Worm (Caenorhabditis elegans) whole organism, mixed stage, embryonic: Measurements from ENCODE around the gene fbxc-26.

ENCODE experiments used
- M03D4.4 ChIP-seq: sonication (generic microtip); optimal IDR thresholded peaks from 2 replicates; lab custom pipeline; 2017; ENCODE audit warnings: mild to moderate bottlenecking, missing genetic modification characterization, missing compliant biosample characterization
- blmp-1 ChIP-seq: fragments of 150-350 bp; optimal IDR thresholded peaks from 2 replicates; lab custom pipeline; 2014; ENCODE audit warnings: missing biosample characterization, missing genetic modification characterization
- ceh-39 ChIP-seq: fragments of 150-350 bp; optimal IDR thresholded peaks from 2 replicates; lab custom pipeline; 2014; ENCODE audit warnings: missing biosample characterization, missing genetic modification characterization
- ceh-43 ChIP-seq: fragments of 200-800 bp; sonication (Bioruptor generic); optimal IDR thresholded peaks from 2 replicates; lab custom pipeline; 2018; ENCODE audit warnings: mild to moderate bottlenecking, missing genetic modification characterization, moderate library complexity, missing compliant biosample characterization
- ceh-83 ChIP-seq: fragments of 200-800 bp; sonication (Bioruptor generic); optimal IDR thresholded peaks from 2 replicates; lab custom pipeline; 2018; ENCODE audit warnings: mild to moderate bottlenecking, missing genetic modification characterization, missing compliant biosample characterization
- ces-1 ChIP-seq: fragments of 150-350 bp; optimal IDR thresholded peaks from 2 replicates; lab custom pipeline; 2014; ENCODE audit warnings: missing biosample characterization, missing genetic modification reagents, missing genetic modification characterization
- cnd-1 ChIP-seq: fragments of 200-800 bp; sonication (Bioruptor generic); optimal IDR thresholded peaks from 2 replicates; lab custom pipeline; 2018; ENCODE audit warnings: mild to moderate bottlenecking, missing genetic modification characterization, missing compliant biosample characterization
- drap-1 ChIP-seq: fragments of 200-800 bp; sonication (Bioruptor generic); optimal IDR thresholded peaks from 3 replicates; lab custom pipeline; 2018; ENCODE audit warnings: mild to moderate bottlenecking, missing genetic modification characterization, missing compliant biosample characterization
- elt-1 ChIP-seq: sonication (generic microtip); optimal IDR thresholded peaks from 2 replicates; lab custom pipeline; 2017; ENCODE audit warnings: missing genetic modification characterization, mild to moderate bottlenecking, missing compliant biosample characterization, antibody characterized with exemption, moderate library complexity, borderline replicate concordance; ENCODE audit not compliant: insufficient read depth
- elt-3 ChIP-seq: fragments of 150-350 bp; optimal IDR thresholded peaks from 2 replicates; lab custom pipeline; 2014; ENCODE audit warnings: missing biosample characterization, missing genetic modification characterization
- flh-1 ChIP-seq: fragments of 200-800 bp; sonication (Bioruptor generic); optimal IDR thresholded peaks from 2 replicates; lab custom pipeline; 2018; ENCODE audit warnings: mild to moderate bottlenecking, missing genetic modification characterization, moderate library complexity, missing compliant biosample characterization
- ham-2 ChIP-seq: fragments of 200-800 bp; sonication (Bioruptor generic); optimal IDR thresholded peaks from 2 replicates; lab custom pipeline; 2018; ENCODE audit warnings: mild to moderate bottlenecking, missing genetic modification characterization, missing compliant biosample characterization
- hlh-1 ChIP-seq: fragments of 150-350 bp; optimal IDR thresholded peaks from 2 replicates; lab custom pipeline; 2014; ENCODE audit warnings: missing biosample characterization, missing genetic modification reagents, missing genetic modification characterization
- lin-13 ChIP-seq: fragments of 150-350 bp; optimal IDR thresholded peaks from 2 replicates; lab custom pipeline; 2014; ENCODE audit warnings: missing biosample characterization, missing genetic modification characterization
- lin-32 ChIP-seq: fragments of 200-800 bp; sonication (Bioruptor generic); optimal IDR thresholded peaks from 2 replicates; lab custom pipeline; 2018; ENCODE audit warnings: mild to moderate bottlenecking, missing genetic modification characterization, missing compliant biosample characterization
- lsy-2 ChIP-seq: fragments of 150-350 bp; optimal IDR thresholded peaks from 2 replicates; lab custom pipeline; 2014; ENCODE audit warnings: missing biosample characterization, missing genetic modification characterization
- mab-5 ChIP-seq: fragments of 150-350 bp; optimal IDR thresholded peaks from 2 replicates; lab custom pipeline; 2014; ENCODE audit warnings: missing biosample characterization, missing genetic modification characterization
- mls-2 ChIP-seq: sonication (generic microtip); optimal IDR thresholded peaks from 2 replicates; lab custom pipeline; 2016; ENCODE audit warnings: mild to moderate bottlenecking, missing genetic modification characterization, moderate library complexity, missing compliant biosample characterization
- nhr-12 ChIP-seq: fragments of 150-350 bp; optimal IDR thresholded peaks from 2 replicates; lab custom pipeline; 2014; ENCODE audit warnings: missing biosample characterization, missing genetic modification characterization
- nhr-2 ChIP-seq: fragments of 150-350 bp; optimal IDR thresholded peaks from 2 replicates; lab custom pipeline; 2014; ENCODE audit warnings: missing biosample characterization, missing genetic modification characterization
- nhr-76 ChIP-seq: sonication (generic microtip); optimal IDR thresholded peaks from 2 replicates; lab custom pipeline; 2017; ENCODE audit warnings: missing biosample characterization, missing genetic modification characterization
- pha-4 ChIP-seq: fragments of 150-350 bp; optimal IDR thresholded peaks from 2 replicates; lab custom pipeline; 2018; ENCODE audit warnings: missing biosample characterization, missing genetic modification reagents, missing genetic modification characterization
- sem-2 ChIP-seq: fragments of 200-800 bp; sonication (Bioruptor generic); optimal IDR thresholded peaks from 2 replicates; lab custom pipeline; 2018; ENCODE audit warnings: mild to moderate bottlenecking, missing genetic modification characterization, missing compliant biosample characterization
- snpc-4 ChIP-seq: fragments of 150-350 bp; optimal IDR thresholded peaks from 2 replicates; lab custom pipeline; 2014; ENCODE audit warnings: missing biosample characterization, missing genetic modification characterization
- sptf-1 ChIP-seq: sonication (generic microtip); optimal IDR thresholded peaks from 2 replicates; lab custom pipeline; 2017; ENCODE audit warnings: mild to moderate bottlenecking, missing genetic modification characterization, moderate library complexity, missing compliant biosample characterization
- tbx-8 ChIP-seq: fragments of 200-800 bp; sonication (Bioruptor generic); optimal IDR thresholded peaks from 2 replicates; lab custom pipeline; 2018; ENCODE audit warnings: mild to moderate bottlenecking, missing genetic modification characterization, moderate library complexity, missing compliant biosample characterization
- unc-120 ChIP-seq: sonication (generic microtip); optimal IDR thresholded peaks from 2 replicates; lab custom pipeline; 2017; ENCODE audit warnings: missing genetic modification characterization, missing compliant biosample characterization; ENCODE audit not compliant: poor library complexity, severe bottlenecking
- unc-39 ChIP-seq: fragments of 150-350 bp; optimal IDR thresholded peaks from 2 replicates; lab custom pipeline; 2014; ENCODE audit warnings: missing biosample characterization, missing genetic modification characterization
- unc-62 ChIP-seq: fragments of 150-350 bp; optimal IDR thresholded peaks from 2 replicates; lab custom pipeline; 2014; ENCODE audit warnings: missing biosample characterization, missing genetic modification reagents, missing genetic modification characterization
- zip-8 ChIP-seq: fragments of 150-350 bp; optimal IDR thresholded peaks from 2 replicates; lab custom pipeline; 2014; ENCODE audit warnings: missing biosample characterization, missing genetic modification characterization
- ztf-11 ChIP-seq: fragments of 150-350 bp; optimal IDR thresholded peaks from 2 replicates; lab custom pipeline; 2014; ENCODE audit warnings: missing biosample characterization, missing genetic modification characterization

The fbxc-26 gene

DNA sequence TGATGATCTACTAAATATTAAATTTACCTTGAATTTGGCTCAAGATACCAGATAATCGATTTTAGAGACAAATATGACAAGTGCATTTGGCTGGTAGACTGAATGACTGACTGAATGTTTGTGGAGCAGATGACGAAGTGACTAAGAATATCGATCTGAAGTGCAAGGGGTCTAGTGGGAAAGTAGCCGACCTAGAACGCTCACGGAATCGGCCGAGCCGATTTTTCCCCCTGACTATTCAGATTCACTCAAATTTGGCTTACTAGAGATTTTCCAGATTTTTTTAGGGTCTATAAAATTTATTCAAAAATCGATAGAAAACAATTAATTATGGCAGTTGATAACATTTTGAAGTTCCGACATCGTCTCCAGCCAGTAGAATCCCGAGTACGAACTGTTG is at the start of gene fbxc-26:
fbxc-26 (minus strand) TSS at position 101 of the 400 bp plus-strand sequence.
- TF ChIP-seq nhr-12 (tag; lab: Kevin White, UChicago) = no peak
- TF ChIP-seq cnd-1 = no peak
- TF ChIP-seq elt-1 = no peak
- no peak for TF ChIP-seq ceh-43 (GFP tag; lab: Kevin White, UChicago)
- TF ChIP-seq sem-2 (GFP tag; lab: Kevin White, UChicago) = no peak
- TF ChIP-seq unc-39 = no peak
- TF ChIP-seq lin-32 (GFP tag; lab: Kevin White, UChicago) = no peak
- no peak for TF ChIP-seq blmp-1 (tag; lab: Kevin White, UChicago)
- no peak for TF ChIP-seq hlh-1 (tag; lab: Kevin White, UChicago)
- no peak for TF ChIP-seq drap-1 (GFP tag; lab: Kevin White, UChicago)
- no peak for TF ChIP-seq unc-120 (tag; lab: Kevin White, UChicago)
- no peak for TF ChIP-seq zip-8 (tag; lab: Kevin White, UChicago)
- TF ChIP-seq nhr-76 (tag; lab: Kevin White, UChicago) = no peak
- TF ChIP-seq ham-2 (GFP tag; lab: Kevin White, UChicago) = no peak
- TF ChIP-seq mab-5 (tag; lab: Kevin White, UChicago) = no peak

DNA sequence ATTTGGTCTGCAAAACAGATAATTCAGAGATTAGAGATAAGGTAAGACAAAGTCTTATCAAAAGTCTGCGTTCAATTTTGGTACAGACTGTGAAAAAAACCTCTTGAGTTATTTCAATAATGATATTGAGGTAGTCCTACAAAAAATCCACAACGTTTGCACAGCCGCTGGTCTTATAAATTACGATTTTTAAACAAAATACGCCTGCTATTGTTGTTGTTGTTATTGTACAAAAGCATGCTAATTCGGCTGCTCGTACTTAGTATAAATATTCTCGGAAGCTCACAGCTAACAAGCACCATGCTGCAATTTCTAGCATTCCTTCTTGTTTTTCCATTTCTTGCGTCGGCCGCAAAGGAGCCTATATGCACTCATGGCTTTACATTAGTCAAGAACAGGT is 49.8 kb upstream of the fbxc-26 start, which contains the start of gene clec-19:
clec-19 (plus strand) TSS at position 301 of the 400 bp plus-strand sequence.
- TF ChIP-seq ceh-83 (GFP tag; lab: Kevin White, UChicago) = no peak
- no peak for TF ChIP-seq mls-2 (tag; lab: Kevin White, UChicago)
- TF ChIP-seq unc-39 = no peak
- TF ChIP-seq ham-2 (GFP tag; lab: Kevin White, UChicago) = no peak
- TF ChIP-seq unc-120 (tag; lab: Kevin White, UChicago) = no peak
- no peak for TF ChIP-seq cnd-1
- TF ChIP-seq nhr-76 (tag; lab: Kevin White, UChicago) = no peak
- no peak for TF ChIP-seq snpc-4 (tag; lab: Kevin White, UChicago)
- no peak for TF ChIP-seq zip-8 (tag; lab: Kevin White, UChicago)
- TF ChIP-seq M03D4.4 (tag; lab: Kevin White, UChicago) = no peak
- TF ChIP-seq sem-2 (GFP tag; lab: Kevin White, UChicago) = no peak
- TF ChIP-seq nhr-2 (tag; lab: Kevin White, UChicago) = no peak
- TF ChIP-seq lin-32 (GFP tag; lab: Kevin White, UChicago) = no peak
- TF ChIP-seq drap-1 (GFP tag; lab: Kevin White, UChicago) = no peak
- no peak for TF ChIP-seq ztf-11
- TF ChIP-seq ces-1 (GFP tag; lab: Kevin White, UChicago) = no peak

DNA sequence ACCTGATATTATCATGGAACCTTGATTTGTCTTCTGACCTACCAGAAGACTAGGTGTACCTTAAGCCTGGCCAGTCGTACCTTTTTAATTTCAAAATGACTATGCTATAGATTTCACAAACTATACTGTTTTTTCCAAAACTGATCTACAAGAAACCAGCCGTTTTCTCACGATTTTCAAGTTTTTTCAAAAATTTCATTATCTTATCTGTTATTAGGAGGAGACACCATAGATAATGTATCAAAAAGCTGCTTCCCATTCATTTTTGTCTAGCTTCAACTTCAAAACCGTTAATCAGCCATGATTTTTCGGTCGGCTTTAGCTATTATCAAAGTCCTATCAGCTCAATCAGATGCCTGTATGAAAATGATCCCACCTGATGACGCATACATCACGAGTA is 48.1 kb upstream of the fbxc-26 start, which contains the start of gene F36H5.12:
F36H5.12 (plus strand) TSS at position 301 of the 400 bp plus-strand sequence.
- TF ChIP-seq ham-2 (GFP tag; lab: Kevin White, UChicago) = no peak
- no peak for TF ChIP-seq flh-1 (GFP tag; lab: Kevin White, UChicago)
- TF ChIP-seq sptf-1 (tag; lab: Kevin White, UChicago) = no peak

DNA sequence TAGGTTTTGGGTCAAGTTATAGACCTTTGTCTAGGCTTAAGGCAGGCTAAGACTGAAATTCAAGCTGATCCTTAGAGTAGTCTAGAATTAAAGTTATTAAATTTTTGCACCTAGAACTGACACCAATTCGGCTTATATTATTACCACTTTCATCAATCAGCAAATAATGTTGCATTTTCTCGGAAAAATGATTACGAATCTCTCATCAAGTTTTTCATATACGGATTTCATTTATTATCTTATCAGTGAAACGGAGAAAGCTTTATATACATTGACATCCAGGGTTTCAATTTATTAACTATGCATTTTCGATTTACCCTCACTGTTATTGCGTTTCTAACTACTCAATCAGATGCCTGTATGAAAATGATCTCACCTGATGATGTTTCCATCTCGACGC is 46.8 kb upstream of the fbxc-26 start, which contains the start of gene K07G6.1:
K07G6.1 (plus strand) TSS at position 301 of the 400 bp plus-strand sequence.
- TF ChIP-seq lin-13 = no peak
- no peak for TF ChIP-seq unc-62 (GFP tag; lab: Kevin White, UChicago)
- no peak for TF ChIP-seq lin-32 (GFP tag; lab: Kevin White, UChicago)
- no peak for TF ChIP-seq mls-2 (tag; lab: Kevin White, UChicago)
- TF ChIP-seq ces-1 (GFP tag; lab: Kevin White, UChicago) = no peak
- TF ChIP-seq lsy-2 (tag; lab: Kevin White, UChicago) = no peak
- TF ChIP-seq tbx-8 (GFP tag; lab: Kevin White, UChicago) = no peak

DNA sequence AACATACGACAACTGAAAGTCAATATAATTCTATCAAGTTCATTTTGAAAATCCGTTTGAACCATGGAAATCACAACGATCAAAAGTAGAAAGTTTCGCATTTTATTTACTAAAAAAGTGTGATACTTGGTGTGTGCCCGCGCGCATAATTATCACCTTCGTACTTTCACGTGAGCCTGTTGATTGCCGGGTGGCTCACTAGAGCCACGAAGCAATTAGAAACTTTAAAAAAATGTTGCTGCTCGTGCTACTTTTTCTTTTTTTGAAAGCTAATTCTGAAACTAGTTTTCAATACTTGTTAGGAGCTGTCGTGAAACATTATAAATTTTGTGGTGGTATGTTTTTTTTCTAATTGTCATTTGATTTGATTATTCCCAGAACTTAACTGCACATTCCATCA is 44.4 kb upstream of the fbxc-26 start, which contains the start of the genes irld-9 and irld-33:
irld-9 (minus strand) TSS at position 101 of the 400 bp plus-strand sequence.
irld-33 (plus strand) TSS at position 209 of the 400 bp plus-strand sequence.
- TF ChIP-seq hlh-1 (tag; lab: Kevin White, UChicago) = no peak
- no peak for TF ChIP-seq nhr-12 (tag; lab: Kevin White, UChicago)
- TF ChIP-seq nhr-76 (tag; lab: Kevin White, UChicago) = no peak
- no peak for TF ChIP-seq tbx-8 (GFP tag; lab: Kevin White, UChicago)
- no peak for TF ChIP-seq ceh-43 (GFP tag; lab: Kevin White, UChicago)
- no peak for TF ChIP-seq ham-2 (GFP tag; lab: Kevin White, UChicago)
- no peak for TF ChIP-seq pha-4
- TF ChIP-seq elt-3 (tag; lab: Kevin White, UChicago) = no peak
- TF ChIP-seq ceh-39 (tag; lab: Kevin White, UChicago) = no peak
